Fruit fly (Drosophila melanogaster) whole organism, prepupa: ENCODE results near the gene orb.

Experiments
- Blimp-1 ChIP-seq: fragments of 200-800 bp; sonication (Bioruptor generic); optimal IDR thresholded peaks from 3 replicates; lab custom pipeline; 2017; ENCODE audit warnings: missing biosample characterization, missing genetic modification characterization, mild to moderate bottlenecking, moderate library complexity, missing genetic modification reagents
- CG10631 ChIP-seq: fragments of 200-800 bp; sonication (Bioruptor generic); optimal IDR thresholded peaks from 2 replicates; lab custom pipeline; 2016; ENCODE audit warnings: missing biosample characterization, missing genetic modification characterization
- CG10669 ChIP-seq: fragments of 200-800 bp; sonication (Bioruptor generic); optimal IDR thresholded peaks from 3 replicates; lab custom pipeline; 2018; ENCODE audit warnings: missing biosample characterization, mild to moderate bottlenecking, missing genetic modification characterization, moderate library complexity
- CG11294 ChIP-seq: fragments of 200-800 bp; sonication (Bioruptor generic); IDR thresholded peaks from 2 replicates; pipeline ENCODE4 v1.3.6; 2022; ENCODE audit warnings: missing biosample characterization, missing genetic modification characterization
- CG11762 ChIP-seq: fragments of 200-800 bp; sonication (Bioruptor generic); optimal IDR thresholded peaks from 3 replicates; lab custom pipeline; 2016; ENCODE audit warnings: missing biosample characterization, missing genetic modification characterization; ENCODE audit not compliant: insufficient read depth
- CG11902 ChIP-seq: fragments of 200-800 bp; sonication (Bioruptor generic); optimal IDR thresholded peaks from 3 replicates; lab custom pipeline; 2016; ENCODE audit warnings: missing biosample characterization, missing genetic modification characterization
- CG15336 ChIP-seq: fragments of 200-800 bp; sonication (Bioruptor generic); IDR thresholded peaks from 2 replicates; pipeline ENCODE4 v1.3.6; 2022; ENCODE audit warnings: missing biosample characterization, missing genetic modification characterization
- CG16779 ChIP-seq: fragments of 200-800 bp; sonication (Bioruptor generic); optimal IDR thresholded peaks from 3 replicates; lab custom pipeline; 2017; ENCODE audit warnings: missing biosample characterization, mild to moderate bottlenecking, missing genetic modification characterization
- CG3032 ChIP-seq: fragments of 200-800 bp; optimal IDR thresholded peaks from 2 replicates; lab custom pipeline; 2019; ENCODE audit warnings: missing biosample characterization, mild to moderate bottlenecking, missing genetic modification characterization, moderate library complexity
- CG31627 ChIP-seq: fragments of 200-800 bp; sonication (Bioruptor generic); optimal IDR thresholded peaks from 3 replicates; lab custom pipeline; 2016; ENCODE audit warnings: missing biosample characterization, missing genetic modification characterization
- CG32006 ChIP-seq: fragments of 200-800 bp; sonication (Bioruptor generic); optimal IDR thresholded peaks from 3 replicates; lab custom pipeline; 2017; ENCODE audit warnings: missing biosample characterization, mild to moderate bottlenecking, missing genetic modification characterization
- CG34406 ChIP-seq: fragments of 200-800 bp; sonication (Bioruptor generic); optimal IDR thresholded peaks from 3 replicates; lab custom pipeline; 2016; ENCODE audit warnings: missing biosample characterization, missing genetic modification characterization
- CG4318 ChIP-seq: fragments of 200-800 bp; sonication (Bioruptor generic); optimal IDR thresholded peaks from 3 replicates; lab custom pipeline; 2017; ENCODE audit warnings: missing biosample characterization, mild to moderate bottlenecking, missing genetic modification characterization
- CG6163 ChIP-seq: fragments of 200-800 bp; sonication (Bioruptor generic); IDR thresholded peaks from 3 replicates; pipeline ENCODE4 v1.3.6; 2022; ENCODE audit warnings: missing biosample characterization, missing genetic modification characterization
- CG6854 ChIP-seq: fragments of 200-800 bp; sonication (Bioruptor generic); optimal IDR thresholded peaks from 2 replicates; lab custom pipeline; 2017; ENCODE audit warnings: missing biosample characterization, mild to moderate bottlenecking, missing genetic modification characterization
- CG7368 ChIP-seq: fragments of 200-800 bp; sonication (Bioruptor generic); optimal IDR thresholded peaks from 3 replicates; lab custom pipeline; 2016; ENCODE audit warnings: missing biosample characterization, missing genetic modification characterization
- CG8119 ChIP-seq: fragments of 200-800 bp; sonication (Bioruptor generic); IDR thresholded peaks from 3 replicates; pipeline ENCODE4 v1.3.6; 2022; ENCODE audit warnings: missing biosample characterization, missing genetic modification characterization
- CG8319 ChIP-seq: fragments of 200-800 bp; sonication (Bioruptor generic); optimal IDR thresholded peaks from 3 replicates; lab custom pipeline; 2016; ENCODE audit warnings: missing biosample characterization, missing genetic modification characterization
- CG8632 ChIP-seq: fragments of 200-800 bp; sonication (Bioruptor generic); optimal IDR thresholded peaks from 3 replicates; lab custom pipeline; 2016; ENCODE audit warnings: missing biosample characterization, missing genetic modification characterization
- CG9139 ChIP-seq: fragments of 200-800 bp; sonication (Bioruptor generic); optimal IDR thresholded peaks from 3 replicates; lab custom pipeline; 2017; ENCODE audit warnings: missing biosample characterization, mild to moderate bottlenecking, missing genetic modification characterization
- Eip75B ChIP-seq: fragments of 200-800 bp; sonication (Bioruptor generic); optimal IDR thresholded peaks from 3 replicates; lab custom pipeline; 2016; ENCODE audit warnings: missing biosample characterization, missing genetic modification characterization
- Eip78C ChIP-seq: fragments of 200-800 bp; sonication (Bioruptor generic); peaks from one replicate; lab custom pipeline; 2016; ENCODE audit warnings: missing biosample characterization, missing genetic modification characterization
- Eip93F ChIP-seq: fragments of 200-800 bp; sonication (Bioruptor generic); optimal IDR thresholded peaks from 2 replicates; lab custom pipeline; 2016; ENCODE audit warnings: missing biosample characterization, mild to moderate bottlenecking, missing genetic modification characterization
- Ets21C ChIP-seq: fragments of 200-800 bp; sonication (Bioruptor generic); optimal IDR thresholded peaks from 3 replicates; lab custom pipeline; 2016; ENCODE audit warnings: missing biosample characterization, missing genetic modification characterization
- Ets96B ChIP-seq: fragments of 200-800 bp; optimal IDR thresholded peaks from 2 replicates; lab custom pipeline; 2019; ENCODE audit warnings: missing biosample characterization, mild to moderate bottlenecking, missing genetic modification characterization, moderate library complexity
- Hr4 ChIP-seq: fragments of 200-800 bp; sonication (Bioruptor generic); optimal IDR thresholded peaks from 3 replicates; lab custom pipeline; 2016; ENCODE audit warnings: missing biosample characterization, missing genetic modification characterization
- Lpt ChIP-seq: fragments of 200-800 bp; sonication (Bioruptor generic); optimal IDR thresholded peaks from 3 replicates; lab custom pipeline; 2016; ENCODE audit warnings: missing biosample characterization, missing genetic modification characterization
- Met ChIP-seq: fragments of 200-800 bp; sonication (Bioruptor generic); optimal IDR thresholded peaks from 3 replicates; lab custom pipeline; 2016; ENCODE audit warnings: missing biosample characterization, missing genetic modification characterization
- OdsH ChIP-seq: fragments of 200-800 bp; sonication (Bioruptor generic); optimal IDR thresholded peaks from 3 replicates; lab custom pipeline; 2016; ENCODE audit warnings: missing biosample characterization, missing genetic modification characterization
- Smox ChIP-seq: fragments of 200-800 bp; sonication (Bioruptor generic); optimal IDR thresholded peaks from 3 replicates; lab custom pipeline; 2016; ENCODE audit warnings: missing biosample characterization, missing genetic modification characterization
- Sox14 ChIP-seq: fragments of 200-800 bp; sonication (Bioruptor generic); optimal IDR thresholded peaks from 3 replicates; lab custom pipeline; 2016; ENCODE audit warnings: missing biosample characterization, missing genetic modification characterization
- Sox15 ChIP-seq: fragments of 200-800 bp; sonication (Bioruptor generic); optimal IDR thresholded peaks from 3 replicates; lab custom pipeline; 2016; ENCODE audit warnings: missing biosample characterization, missing genetic modification characterization
- achi ChIP-seq: fragments of 200-800 bp; sonication (Bioruptor generic); optimal IDR thresholded peaks from 3 replicates; lab custom pipeline; 2016; ENCODE audit warnings: missing biosample characterization, missing genetic modification characterization
- acj6 ChIP-seq: fragments of 200-800 bp; sonication (Bioruptor generic); optimal IDR thresholded peaks from 3 replicates; lab custom pipeline; 2016; ENCODE audit warnings: missing biosample characterization, missing genetic modification characterization
- cyc ChIP-seq: fragments of 200-800 bp; sonication (Bioruptor generic); optimal IDR thresholded peaks from 3 replicates; lab custom pipeline; 2016; ENCODE audit warnings: missing biosample characterization, missing genetic modification characterization
- dac ChIP-seq: fragments of 200-800 bp; sonication (Bioruptor generic); optimal IDR thresholded peaks from 2 replicates; lab custom pipeline; 2017; ENCODE audit warnings: missing biosample characterization, mild to moderate bottlenecking, missing genetic modification characterization
- dsx ChIP-seq: fragments of 200-800 bp; optimal IDR thresholded peaks from 3 replicates; lab custom pipeline; 2019; ENCODE audit warnings: missing biosample characterization, mild to moderate bottlenecking, missing genetic modification characterization, moderate library complexity; ENCODE audit not compliant: poor library complexity, severe bottlenecking
- esn ChIP-seq: fragments of 200-800 bp; sonication (Bioruptor generic); optimal IDR thresholded peaks from 2 replicates; lab custom pipeline; 2016; ENCODE audit warnings: missing biosample characterization, mild to moderate bottlenecking, missing genetic modification characterization, moderate library complexity
- fd59A ChIP-seq: fragments of 200-800 bp; sonication (Bioruptor generic); optimal IDR thresholded peaks from 2 replicates; lab custom pipeline; 2017; ENCODE audit warnings: missing biosample characterization, mild to moderate bottlenecking, missing genetic modification characterization, missing genetic modification reagents
- fd85E ChIP-seq: fragments of 200-800 bp; sonication (Bioruptor generic); optimal IDR thresholded peaks from 3 replicates; lab custom pipeline; 2016; ENCODE audit warnings: missing biosample characterization, missing genetic modification characterization
- fkh ChIP-seq: fragments of 200-800 bp; sonication (Bioruptor generic); optimal IDR thresholded peaks from 3 replicates; lab custom pipeline; 2017; ENCODE audit warnings: missing biosample characterization, mild to moderate bottlenecking, missing genetic modification characterization, moderate library complexity
- lz ChIP-seq: fragments of 200-800 bp; sonication (Bioruptor generic); optimal IDR thresholded peaks from 3 replicates; lab custom pipeline; 2016; ENCODE audit warnings: missing biosample characterization, missing genetic modification characterization
- net ChIP-seq: fragments of 200-800 bp; sonication (Bioruptor generic); optimal IDR thresholded peaks from 3 replicates; lab custom pipeline; 2016; ENCODE audit warnings: missing biosample characterization, missing genetic modification characterization
- pdm3 ChIP-seq: fragments of 200-800 bp; sonication (Bioruptor generic); optimal IDR thresholded peaks from 3 replicates; lab custom pipeline; 2016; ENCODE audit warnings: missing biosample characterization, missing genetic modification characterization
- salr ChIP-seq, 2 experiments: fragments of 200-800 bp; sonication (Bioruptor generic); optimal IDR thresholded peaks; 3 replicates each; lab custom pipeline; 2016 to 2018; ENCODE audit warnings: missing biosample characterization in 2 of 2, missing genetic modification characterization in 2 of 2, mild to moderate bottlenecking in 1 of 2
- svp ChIP-seq: fragments of 200-800 bp; sonication (Bioruptor generic); peaks from one replicate; lab custom pipeline; 2016; ENCODE audit warnings: missing biosample characterization, missing genetic modification characterization
- vri ChIP-seq: fragments of 200-800 bp; sonication (Bioruptor generic); optimal IDR thresholded peaks from 3 replicates; lab custom pipeline; 2016; ENCODE audit warnings: missing biosample characterization, mild to moderate bottlenecking, missing genetic modification characterization

Gene orb

dm6 chr3R:23223151-23223810, 57.4 kb downstream of the orb start:
- TF ChIP-seq fd85E (GFP tag; lab: Kevin White, UChicago), result no peak
- TF ChIP-seq Met, result peak; percentile 1
- TF ChIP-seq salr (GFP tag; optimal IDR thresholded peaks at IDR 0.05; lab: Kevin White, UChicago), result no peak
- TF ChIP-seq CG16779 (tag; lab: Kevin White, UChicago), result no peak
- peak; percentile 82 for TF ChIP-seq vri (GFP tag; lab: Kevin White, UChicago)
- TF ChIP-seq fkh (GFP tag; lab: Kevin White, UChicago), result peak; percentile 38
- peak; percentile 71 for TF ChIP-seq svp (GFP tag; lab: Kevin White, UChicago)
- TF ChIP-seq Eip93F (GFP tag; lab: Kevin White, UChicago), result peak; percentile 75
- no peak for TF ChIP-seq Ets21C (GFP tag; lab: Kevin White, UChicago)
- TF ChIP-seq CG10669 (GFP tag; lab: Kevin White, UChicago), result no peak
- TF ChIP-seq Eip78C (GFP tag; lab: Kevin White, UChicago), result peak; percentile 52
- TF ChIP-seq CG3032 (tag; lab: Kevin White, UChicago), result no peak
- no peak for TF ChIP-seq CG10631 (GFP tag; lab: Kevin White, UChicago)
- no peak for TF ChIP-seq CG11762 (GFP tag; lab: Kevin White, UChicago)
- TF ChIP-seq Smox, result peak; percentile 5
- no peak for TF ChIP-seq Ets96B (tag; lab: Kevin White, UChicago)
- no peak for TF ChIP-seq CG6163 (GFP tag; lab: Robert Waterston, UW)
- no peak for TF ChIP-seq CG31627 (GFP tag; lab: Kevin White, UChicago)
- TF ChIP-seq achi (GFP tag; lab: Kevin White, UChicago), result no peak

- TF ChIP-seq pdm3 (no peak), Sox15 (GFP tag; lab: Kevin White, UChicago) (no peak), cyc (GFP tag; lab: Kevin White, UChicago) (no peak), Smox (no peak), fd85E (GFP tag; lab: Kevin White, UChicago) (peak; percentile 51), acj6 (no peak), fd59A (GFP tag; lab: Kevin White, UChicago) (no peak), achi (GFP tag; lab: Kevin White, UChicago) (peak; percentile 7), Ets96B (tag; lab: Kevin White, UChicago) (no peak), Sox14 (GFP tag; lab: Kevin White, UChicago) (peak; percentile 53), salr (GFP tag; optimal IDR thresholded peaks at IDR 0.05; lab: Kevin White, UChicago) (no peak), dac (GFP tag; lab: Kevin White, UChicago) (no peak), CG11902 (GFP tag; lab: Kevin White, UChicago) (no peak), Ets21C (GFP tag; lab: Kevin White, UChicago) (no peak), Lpt (no peak), esn (GFP tag; lab: Kevin White, UChicago) (peak; percentile 24), CG8319 (GFP tag; lab: Kevin White, UChicago) (no peak), fkh (GFP tag; lab: Kevin White, UChicago) (no peak), net (GFP tag; lab: Kevin White, UChicago) (peak; percentile 7), Blimp-1 (GFP tag; lab: Kevin White, UChicago) (peak; percentile 30), Hr4 (GFP tag; lab: Kevin White, UChicago) (no peak), Eip75B (GFP tag; lab: Kevin White, UChicago) (no peak), CG4318 (GFP tag; lab: Kevin White, UChicago) (no peak), vri (GFP tag; lab: Kevin White, UChicago) (peak; percentile 71), Eip93F (GFP tag; lab: Kevin White, UChicago) (peak; percentile 73), dsx (GFP tag; lab: Kevin White, UChicago) (peak; percentile 86), CG32006 (GFP tag; lab: Kevin White, UChicago) (no peak), CG6854 (peak; percentile 80), CG7368 (GFP tag; lab: Kevin White, UChicago) (no peak), CG10631 (GFP tag; lab: Kevin White, UChicago) (no peak), CG15336 (GFP tag; lab: Robert Waterston, UW) (no peak), CG6163 (GFP tag; lab: Robert Waterston, UW) (peak; percentile 56; the same call in 2 of the 3 replicates), CG8632 (GFP tag; lab: Kevin White, UChicago) (no peak), CG9139 (GFP tag; lab: Kevin White, UChicago) (peak; percentile 20), lz (peak; percentile 10), CG34406 (no peak), CG8119 (peak; percentile 17; the same call in 1 of the 3 replicates), CG31627 (GFP tag; lab: Kevin White, UChicago) (no peak), CG11294 (GFP tag; lab: Robert Waterston, UW) (no peak), CG10669 (GFP tag; lab: Kevin White, UChicago) (no peak), OdsH (GFP tag; lab: Kevin White, UChicago) (no peak)
Observed at dm6 chr3R:23221680-23222148, 58.9 kb downstream of the orb start.
